Worm (Caenorhabditis elegans): Measurements from ENCODE around the gene sdz-26.

ce11 chrII:14401098-14401497 lies 19.5 kb downstream of the sdz-26 start:
- TF ChIP-seq ztf-23 (GFP tag; IDR thresholded peaks at IDR 0.05) (no peak), med-1 (GFP tag; optimal IDR thresholded peaks at IDR 0.05; ENCODE audit: insufficient read depth) (no peak), flt-1 (GFP tag; IDR thresholded peaks at IDR 0.05) (no peak), tab-1 (GFP tag; IDR thresholded peaks at IDR 0.05) (no peak)
